Fruit fly (Drosophila melanogaster) whole organism, embryonic: ENCODE data around the gene vito.

ENCODE experiments used
- Ada2b ChIP-seq: fragments of 200-800 bp; sonication (Bioruptor generic); IDR thresholded peaks from 2 replicates; pipeline ENCODE4 v1.3.6; 2022; ENCODE audit warnings: missing biosample characterization, missing genetic modification characterization
- Atf-2 ChIP-seq: fragments of 200-800 bp; sonication (Bioruptor generic); optimal IDR thresholded peaks from 2 replicates; lab custom pipeline; 2016; ENCODE audit warnings: missing biosample characterization, missing genetic modification characterization
- CG10209 ChIP-seq: fragments of 200-800 bp; sonication (Bioruptor generic); optimal IDR thresholded peaks from 3 replicates; lab custom pipeline; 2017; ENCODE audit warnings: missing biosample characterization, mild to moderate bottlenecking, missing genetic modification characterization, missing genetic modification reagents
- CG10267 ChIP-seq: fragments of 200-800 bp; sonication (Bioruptor generic); optimal IDR thresholded peaks from 2 replicates; lab custom pipeline; 2018; ENCODE audit warnings: missing biosample characterization, mild to moderate bottlenecking, missing genetic modification characterization, moderate library complexity
- CG10959 ChIP-seq: fragments of 200-800 bp; sonication (Bioruptor generic); IDR thresholded peaks from 2 replicates; pipeline ENCODE4 v1.3.6; 2022; ENCODE audit warnings: missing biosample characterization, missing genetic modification characterization
- CG11456 ChIP-seq: fragments of 200-800 bp; sonication (Bioruptor generic); IDR thresholded peaks from 3 replicates; pipeline ENCODE4 v1.3.6; 2022; ENCODE audit warnings: missing biosample characterization, missing genetic modification characterization
- CG11504 ChIP-seq: fragments of 200-800 bp; sonication (Bioruptor generic); optimal IDR thresholded peaks from 3 replicates; lab custom pipeline; 2019; ENCODE audit warnings: missing biosample characterization, mild to moderate bottlenecking, missing genetic modification characterization, moderate library complexity
- CG11723 ChIP-seq: fragments of 200-800 bp; sonication (Bioruptor generic); optimal IDR thresholded peaks from 2 replicates; lab custom pipeline; 2017; ENCODE audit warnings: missing biosample characterization, mild to moderate bottlenecking, missing genetic modification characterization
- CG12391 ChIP-seq: fragments of 200-800 bp; sonication (Bioruptor generic); optimal IDR thresholded peaks from 3 replicates; lab custom pipeline; 2018; ENCODE audit warnings: missing biosample characterization, mild to moderate bottlenecking, missing genetic modification characterization, moderate library complexity
- CG12744 ChIP-seq: fragments of 200-800 bp; sonication (Bioruptor generic); optimal IDR thresholded peaks from 2 replicates; lab custom pipeline; 2016; ENCODE audit warnings: missing biosample characterization, missing genetic modification characterization
- CG13424 ChIP-seq: fragments of 200-800 bp; sonication (Bioruptor generic); optimal IDR thresholded peaks from 2 replicates; lab custom pipeline; 2019; ENCODE audit warnings: missing biosample characterization, mild to moderate bottlenecking, missing genetic modification characterization, moderate library complexity
- CG14710 ChIP-seq: fragments of 200-800 bp; sonication (Bioruptor generic); optimal IDR thresholded peaks from 3 replicates; lab custom pipeline; 2019; ENCODE audit warnings: missing biosample characterization, mild to moderate bottlenecking, missing genetic modification characterization, moderate library complexity
- CG30020 ChIP-seq: fragments of 200-800 bp; optimal IDR thresholded peaks from 2 replicates; lab custom pipeline; 2019; ENCODE audit warnings: missing biosample characterization, mild to moderate bottlenecking, missing genetic modification characterization, moderate library complexity
- CG4820 ChIP-seq: fragments of 200-800 bp; sonication (Bioruptor generic); optimal IDR thresholded peaks from 3 replicates; lab custom pipeline; 2016; ENCODE audit warnings: missing biosample characterization, missing genetic modification characterization
- CG7372 ChIP-seq: fragments of 200-800 bp; sonication (Bioruptor generic); IDR thresholded peaks from 2 replicates; pipeline ENCODE4 v1.3.6; 2022; ENCODE audit warnings: missing biosample characterization, missing genetic modification characterization
- CG8089 ChIP-seq: fragments of 200-800 bp; sonication (Bioruptor generic); optimal IDR thresholded peaks from 3 replicates; lab custom pipeline; 2016; ENCODE audit warnings: missing biosample characterization, missing genetic modification characterization
- CG9727 ChIP-seq: fragments of 200-800 bp; sonication (Bioruptor generic); optimal IDR thresholded peaks from 3 replicates; lab custom pipeline; 2017; ENCODE audit warnings: missing biosample characterization, mild to moderate bottlenecking, missing genetic modification characterization
- CG9797 ChIP-seq: fragments of 200-800 bp; sonication (Bioruptor generic); optimal IDR thresholded peaks from 3 replicates; lab custom pipeline; 2018; ENCODE audit warnings: missing biosample characterization, mild to moderate bottlenecking, missing genetic modification characterization
- Doc3 ChIP-seq: fragments of 200-800 bp; sonication (Bioruptor generic); IDR thresholded peaks from 3 replicates; pipeline ENCODE4 v1.3.6; 2022; ENCODE audit warnings: missing biosample characterization, missing genetic modification characterization; ENCODE audit not compliant: partially characterized antibody
- Gsc ChIP-seq: fragments of 200-800 bp; sonication (Bioruptor generic); IDR thresholded peaks from 2 replicates; pipeline ENCODE4 v1.3.6; 2022; ENCODE audit warnings: missing biosample characterization, missing genetic modification characterization
- H15 ChIP-seq: fragments of 200-800 bp; sonication (Bioruptor generic); IDR thresholded peaks from 3 replicates; pipeline ENCODE4 v1.3.6; 2022; ENCODE audit warnings: missing biosample characterization, missing genetic modification characterization
- Hey ChIP-seq: fragments of 200-800 bp; sonication (Bioruptor generic); optimal IDR thresholded peaks from 3 replicates; lab custom pipeline; 2018; ENCODE audit warnings: missing biosample characterization, mild to moderate bottlenecking, missing genetic modification characterization
- HmgZ ChIP-seq: fragments of 200-800 bp; sonication (Bioruptor generic); optimal IDR thresholded peaks from 2 replicates; lab custom pipeline; 2018; ENCODE audit warnings: missing biosample characterization, mild to moderate bottlenecking, missing genetic modification characterization
- Hsf ChIP-seq: fragments of 200-800 bp; sonication (Bioruptor generic); optimal IDR thresholded peaks from 3 replicates; lab custom pipeline; 2016; ENCODE audit warnings: missing biosample characterization, missing genetic modification characterization
- Med ChIP-seq: fragments of 200-800 bp; sonication (Bioruptor generic); peaks from one replicate; lab custom pipeline; 2016; ENCODE audit warnings: missing biosample characterization, missing genetic modification characterization, mild to moderate bottlenecking, inconsistent platforms, moderate library complexity
- Oli ChIP-seq: fragments of 200-800 bp; sonication (Bioruptor generic); optimal IDR thresholded peaks from 2 replicates; lab custom pipeline; 2018; ENCODE audit warnings: missing biosample characterization, mild to moderate bottlenecking, missing genetic modification characterization, moderate library complexity
- Opbp ChIP-seq: fragments of 200-800 bp; sonication (Bioruptor generic); IDR thresholded peaks from 3 replicates; pipeline ENCODE4 v1.3.6; 2022; ENCODE audit warnings: missing biosample characterization, missing genetic modification characterization; ENCODE audit not compliant: partially characterized antibody
- Poxn ChIP-seq: fragments of 200-800 bp; sonication (Bioruptor generic); IDR thresholded peaks from 2 replicates; pipeline ENCODE4 v1.3.6; 2022; ENCODE audit warnings: missing biosample characterization, missing genetic modification characterization
- Trl ChIP-seq, 3 experiments: fragments of >200 bp in 2 of 3; fragments of 200-800 bp in 1 of 3; sonication (Bioruptor generic) in 1 of 3; optimal IDR thresholded peaks; 2 replicates in 1 of 3; 3 replicates in 2 of 3; lab custom pipeline; 2016 to 2017; ENCODE audit warnings: missing biosample characterization in 1 of 3, missing genetic modification characterization in 1 of 3
- aop ChIP-seq: fragments of 200-800 bp; sonication (Bioruptor generic); IDR thresholded peaks from 2 replicates; pipeline ENCODE4 v1.3.6; 2022; ENCODE audit warnings: missing biosample characterization, missing genetic modification characterization
- bbx ChIP-seq: fragments of 200-800 bp; sonication (Bioruptor generic); IDR thresholded peaks from 2 replicates; pipeline ENCODE4 v1.3.6; 2022; ENCODE audit warnings: missing biosample characterization, missing genetic modification characterization; ENCODE audit not compliant: partially characterized antibody
- cato ChIP-seq: fragments of 200-800 bp; sonication (Bioruptor generic); optimal IDR thresholded peaks from 2 replicates; lab custom pipeline; 2016; ENCODE audit warnings: missing biosample characterization, missing genetic modification characterization, borderline replicate concordance
- ci ChIP-seq: fragments of 200-800 bp; sonication (Bioruptor generic); IDR thresholded peaks from 3 replicates; pipeline ENCODE4 v1.3.6; 2022; ENCODE audit warnings: missing biosample characterization, missing genetic modification characterization
- crol ChIP-seq: fragments of 200-800 bp; sonication (Bioruptor generic); IDR thresholded peaks from 2 replicates; pipeline ENCODE4 v1.3.6; 2022; ENCODE audit warnings: missing biosample characterization, missing genetic modification characterization
- cwo ChIP-seq: fragments of 200-800 bp; sonication (Bioruptor generic); optimal IDR thresholded peaks from 3 replicates; lab custom pipeline; 2017; ENCODE audit warnings: missing biosample characterization, missing genetic modification characterization, mild to moderate bottlenecking, moderate library complexity, missing genetic modification reagents
- dysf ChIP-seq: fragments of 200-800 bp; sonication (Bioruptor generic); IDR thresholded peaks from 3 replicates; pipeline ENCODE4 v1.3.6; 2022; ENCODE audit warnings: missing biosample characterization, missing genetic modification characterization
- fd64A ChIP-seq: fragments of 200-800 bp; sonication (Bioruptor generic); optimal IDR thresholded peaks from 3 replicates; lab custom pipeline; 2018; ENCODE audit warnings: missing biosample characterization, mild to moderate bottlenecking, missing genetic modification characterization
- gro ChIP-seq: fragments of 200-800 bp; sonication (Bioruptor generic); optimal IDR thresholded peaks from 2 replicates; lab custom pipeline; 2016; ENCODE audit warnings: missing biosample characterization, missing genetic modification characterization
- ham ChIP-seq: fragments of 200-800 bp; sonication (Bioruptor generic); IDR thresholded peaks from 2 replicates; pipeline ENCODE4 v1.3.6; 2022; ENCODE audit warnings: missing biosample characterization, missing genetic modification characterization
- lmd ChIP-seq: fragments of 200-800 bp; sonication (Bioruptor generic); IDR thresholded peaks from 2 replicates; pipeline ENCODE4 v1.3.6; 2022; ENCODE audit warnings: missing biosample characterization, missing genetic modification characterization
- mld ChIP-seq: fragments of 200-800 bp; sonication (Bioruptor generic); IDR thresholded peaks from 3 replicates; pipeline ENCODE4 v1.3.6; 2022; ENCODE audit warnings: missing biosample characterization, missing genetic modification characterization; ENCODE audit not compliant: partially characterized antibody
- pan ChIP-seq, 4 experiments: fragments of >200 bp in 3 of 4; fragments of 200-800 bp in 1 of 4; sonication (Bioruptor generic) in 1 of 4; optimal IDR thresholded peaks in 3 of 4; IDR thresholded peaks in 1 of 4; 2 replicates each; pipeline versions ENCODE4 v1.3.6 to Lab custom; 2017 to 2022; ENCODE audit warnings: missing biosample characterization in 2 of 4, missing genetic modification characterization in 2 of 4, mixed read lengths in 1 of 4
- pb ChIP-seq: fragments of 200-800 bp; sonication (Bioruptor generic); optimal IDR thresholded peaks from 3 replicates; lab custom pipeline; 2016; ENCODE audit warnings: missing biosample characterization, missing genetic modification characterization
- pita ChIP-seq: fragments of 200-800 bp; sonication (Bioruptor generic); optimal IDR thresholded peaks from 2 replicates; lab custom pipeline; 2017; ENCODE audit warnings: missing biosample characterization, mild to moderate bottlenecking, missing genetic modification characterization
- prd ChIP-seq, 3 experiments: fragments of >200 bp in 2 of 3; fragments of 200-800 bp in 1 of 3; sonication (Bioruptor generic) in 1 of 3; optimal IDR thresholded peaks in 2 of 3; IDR thresholded peaks in 1 of 3; 2 replicates in 2 of 3; 3 replicates in 1 of 3; pipeline versions ENCODE4 v1.3.6 to Lab custom; 2017 to 2022; ENCODE audit warnings: missing biosample characterization in 1 of 3, missing genetic modification characterization in 1 of 3
- sd ChIP-seq: fragments of 200-800 bp; sonication (Bioruptor generic); optimal IDR thresholded peaks from 3 replicates; lab custom pipeline; 2018; ENCODE audit warnings: missing biosample characterization, mild to moderate bottlenecking, missing genetic modification characterization, moderate library complexity
- sug ChIP-seq: fragments of 200-800 bp; optimal IDR thresholded peaks from 2 replicates; lab custom pipeline; 2019; ENCODE audit warnings: missing biosample characterization, mild to moderate bottlenecking, missing genetic modification characterization, moderate library complexity
- trem ChIP-seq: fragments of 200-800 bp; optimal IDR thresholded peaks from 3 replicates; lab custom pipeline; 2019; ENCODE audit warnings: missing biosample characterization, mild to moderate bottlenecking, missing genetic modification characterization, moderate library complexity
- vnd ChIP-seq: fragments of 200-800 bp; sonication (Bioruptor generic); IDR thresholded peaks from 3 replicates; pipeline ENCODE4 v1.3.6; 2022; ENCODE audit warnings: missing biosample characterization, missing genetic modification characterization; ENCODE audit not compliant: partially characterized antibody

vito gene

DNA sequence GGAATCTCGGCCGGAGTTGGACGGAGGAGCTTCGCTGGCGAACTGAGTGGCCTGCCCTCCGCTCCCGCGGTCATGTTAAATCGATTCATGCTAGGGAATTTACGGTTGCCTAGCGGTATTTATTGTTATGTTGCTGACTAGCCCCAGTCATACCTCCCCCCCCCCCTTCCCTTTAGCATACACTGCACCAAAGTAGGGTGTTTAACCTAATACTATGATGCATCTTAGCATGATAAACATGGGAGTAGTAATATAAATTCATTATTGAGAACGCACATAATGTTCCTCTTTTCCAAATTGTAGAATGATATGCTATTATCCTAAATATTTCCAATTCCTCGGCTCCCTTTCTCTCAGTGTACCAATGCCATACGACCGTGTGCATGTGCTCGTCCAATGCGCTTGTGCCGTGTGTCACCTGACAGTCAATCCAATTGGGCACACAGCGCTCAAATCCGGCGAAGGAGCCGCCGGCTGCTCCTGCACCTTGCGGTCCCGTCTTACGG, 19.4 kb upstream of the vito start, which contains the start of gene Tektin-C (continued):
- TF ChIP-seq CG30020 (no peak), ci (peak; percentile 70; the same call in 2 of the 3 replicates), Hsf (no peak), H15 (GFP tag; lab: Robert Waterston, UW) (peak; percentile 51; the same call in 1 of the 3 replicates), dysf (peak; percentile 45; the same call in 1 of the 3 replicates), CG12744 (GFP tag; lab: Kevin White, UChicago) (no peak), CG9727 (GFP tag; lab: Kevin White, UChicago) (no peak), CG8089 (GFP tag; lab: Kevin White, UChicago) (no peak), HmgZ (tag; lab: Kevin White, UChicago) (no peak), CG12391 (peak; percentile 13), lmd (GFP tag; lab: Robert Waterston, UW) (peak; percentile 43), CG9797 (GFP tag; lab: Kevin White, UChicago) (no peak), CG11504 (tag; lab: Kevin White, UChicago) (no peak), CG11456 (GFP tag; lab: Robert Waterston, UW) (no peak), pan (optimal IDR thresholded peaks at IDR 0.05; lab: Kevin White, UChicago) (no peak), pan (GFP tag; optimal IDR thresholded peaks at IDR 0.05 in 1 of 2, IDR thresholded peaks at IDR 0.05 in 1 of 2) (peak in 1 of 2 experiments; percentile 7), ham (GFP tag; lab: Robert Waterston, UW) (no peak), Oli (tag; lab: Kevin White, UChicago) (no peak), crol (no peak), Atf-2 (no peak), cato (GFP tag; lab: Kevin White, UChicago) (no peak), pb (no peak), cwo (GFP tag; lab: Kevin White, UChicago) (no peak), CG11723 (GFP tag; lab: Kevin White, UChicago) (no peak), mld (no peak), Hey (tag; lab: Kevin White, UChicago) (no peak), CG10959 (GFP tag; lab: Robert Waterston, UW) (0 out of 2 replicates have a peak, but pooled peaks have one; percentile 20), pita (GFP tag; lab: Kevin White, UChicago) (no peak), Poxn (GFP tag; lab: Robert Waterston, UW) (no peak), fd64A (GFP tag; lab: Kevin White, UChicago) (no peak), aop (GFP tag; lab: Robert Waterston, UW) (no peak), Ada2b (GFP tag; lab: Robert Waterston, UW) (no peak), Med (GFP tag; lab: Kevin White, UChicago) (peak; percentile 80), CG10209 (GFP tag; lab: Kevin White, UChicago) (peak; percentile 8), Trl (optimal IDR thresholded peaks at IDR 0.05; lab: Kevin White, UChicago) (no peak), Trl (GFP tag; optimal IDR thresholded peaks at IDR 0.05; lab: Kevin White, UChicago) (no peak)

dm6 chr3L:5793967-5794366, 16.8 kb upstream of the vito start, which contains the start of gene Bre1:
Gene Bre1, minus strand, starts transcription at chr3L:5794192.
- TF ChIP-seq CG7372: no peak
- peak; percentile 63 for TF ChIP-seq CG14710 (tag; lab: Kevin White, UChicago)
- no peak for TF ChIP-seq CG4820 (GFP tag; lab: Kevin White, UChicago)
- no peak for TF ChIP-seq prd (optimal IDR thresholded peaks at IDR 0.05; lab: Kevin White, UChicago)
- 0 out of 3 replicates have a peak, but pooled peaks have one; percentile 23 for TF ChIP-seq prd (GFP tag; IDR thresholded peaks at IDR 0.05; lab: Robert Waterston, UW)
- peak; percentile 55; the same call in 1 of the 3 replicates for TF ChIP-seq vnd (GFP tag; lab: Robert Waterston, UW)
- TF ChIP-seq sd (tag; lab: Kevin White, UChicago): peak; percentile 87
- peak; percentile 71 for TF ChIP-seq CG10267
- TF ChIP-seq sug: peak; percentile 9
- peak; percentile 82 for TF ChIP-seq Opbp (GFP tag; lab: Robert Waterston, UW)
- TF ChIP-seq gro (GFP tag; lab: Kevin White, UChicago): peak; percentile 39
- peak; percentile 82 for TF ChIP-seq trem (tag; lab: Kevin White, UChicago)
- peak; percentile 62 for TF ChIP-seq Doc3 (GFP tag; lab: Robert Waterston, UW)
- TF ChIP-seq bbx (GFP tag; lab: Robert Waterston, UW): peak; percentile 85
- no peak for TF ChIP-seq CG13424 (tag; lab: Kevin White, UChicago)
- no peak for TF ChIP-seq CG12744 (GFP tag; lab: Kevin White, UChicago)
- TF ChIP-seq Gsc (GFP tag; lab: Robert Waterston, UW): no peak
